Fruit fly (Drosophila melanogaster) whole organism, embryonic: ENCODE measurements around the gene CG32278.

Experiments
- Aef1 ChIP-seq: fragments of 200-800 bp; sonication (Bioruptor generic); IDR thresholded peaks from 3 replicates; pipeline ENCODE4 v1.3.6; 2022; ENCODE audit warnings: missing biosample characterization, missing genetic modification characterization
- CG12104 ChIP-seq: fragments of 200-800 bp; sonication (Bioruptor generic); optimal IDR thresholded peaks from 3 replicates; lab custom pipeline; 2016; ENCODE audit warnings: missing biosample characterization, missing genetic modification characterization
- CG1233 ChIP-seq: fragments of 200-800 bp; sonication (Bioruptor generic); optimal IDR thresholded peaks from 4 replicates; lab custom pipeline; 2018; ENCODE audit warnings: missing biosample characterization, mild to moderate bottlenecking, missing genetic modification characterization
- CG12659 ChIP-seq: fragments of 200-800 bp; sonication (Bioruptor generic); optimal IDR thresholded peaks from 3 replicates; lab custom pipeline; 2017; ENCODE audit warnings: mild to moderate bottlenecking, missing biosample characterization, missing genetic modification reagents, missing genetic modification characterization
- CG14014 ChIP-seq: fragments of 200-800 bp; sonication (Bioruptor generic); IDR thresholded peaks from 2 replicates; pipeline ENCODE4 v1.3.6; 2022; ENCODE audit warnings: missing biosample characterization, missing genetic modification characterization
- CG14441 ChIP-seq: fragments of 200-800 bp; sonication (Bioruptor generic); IDR thresholded peaks from 2 replicates; pipeline ENCODE4 v1.3.6; 2022; ENCODE audit warnings: missing biosample characterization, missing genetic modification characterization
- CG15269 ChIP-seq: fragments of 200-800 bp; sonication (Bioruptor generic); optimal IDR thresholded peaks from 2 replicates; lab custom pipeline; 2018; ENCODE audit warnings: missing biosample characterization, mild to moderate bottlenecking, missing genetic modification characterization, moderate library complexity
- CG1529 ChIP-seq: fragments of 200-800 bp; sonication (Bioruptor generic); optimal IDR thresholded peaks from 3 replicates; lab custom pipeline; 2018; ENCODE audit warnings: missing biosample characterization, missing genetic modification characterization
- CG17186 ChIP-seq: fragments of 200-800 bp; sonication (Bioruptor generic); optimal IDR thresholded peaks from 3 replicates; lab custom pipeline; 2017; ENCODE audit warnings: missing biosample characterization, missing genetic modification reagents, missing genetic modification characterization
- CG17359 ChIP-seq: fragments of 200-800 bp; sonication (Bioruptor generic); optimal IDR thresholded peaks from 3 replicates; lab custom pipeline; 2018; ENCODE audit warnings: missing biosample characterization, mild to moderate bottlenecking, missing genetic modification characterization, moderate library complexity
- CG17568 ChIP-seq: fragments of 200-800 bp; sonication (Bioruptor generic); optimal IDR thresholded peaks from 2 replicates; lab custom pipeline; 2018; ENCODE audit warnings: missing biosample characterization, mild to moderate bottlenecking, missing genetic modification characterization, moderate library complexity
- CG17829 ChIP-seq: fragments of 200-800 bp; optimal IDR thresholded peaks from 2 replicates; lab custom pipeline; 2019; ENCODE audit warnings: missing biosample characterization, mild to moderate bottlenecking, missing genetic modification characterization, moderate library complexity
- CG18599 ChIP-seq: fragments of 200-800 bp; sonication (Bioruptor generic); optimal IDR thresholded peaks from 3 replicates; lab custom pipeline; 2017; ENCODE audit warnings: missing biosample characterization, missing genetic modification characterization, mild to moderate bottlenecking, moderate library complexity, missing genetic modification reagents
- CG2199 ChIP-seq: fragments of 200-800 bp; sonication (Bioruptor generic); IDR thresholded peaks from 3 replicates; pipeline ENCODE4 v1.3.6; 2022; ENCODE audit warnings: missing biosample characterization, missing genetic modification characterization
- CG30020 ChIP-seq: fragments of 200-800 bp; optimal IDR thresholded peaks from 2 replicates; lab custom pipeline; 2019; ENCODE audit warnings: missing biosample characterization, mild to moderate bottlenecking, missing genetic modification characterization, moderate library complexity
- CG3065 ChIP-seq: fragments of 200-800 bp; sonication (Bioruptor generic); optimal IDR thresholded peaks from 2 replicates; lab custom pipeline; 2016; ENCODE audit warnings: missing biosample characterization, missing genetic modification characterization
- CG3726 ChIP-seq: fragments of 200-800 bp; sonication (Bioruptor generic); IDR thresholded peaks from 3 replicates; pipeline ENCODE4, ENCODE4 v1.3.6; 2022; ENCODE audit warnings: missing biosample characterization, missing genetic modification characterization
- CG6813 ChIP-seq: fragments of 200-800 bp; sonication (Bioruptor generic); optimal IDR thresholded peaks from 2 replicates; lab custom pipeline; 2017; ENCODE audit warnings: missing biosample characterization, missing genetic modification characterization, mild to moderate bottlenecking, moderate library complexity, missing genetic modification reagents
- CG7963 ChIP-seq: fragments of 200-800 bp; sonication (Bioruptor generic); IDR thresholded peaks from 3 replicates; pipeline ENCODE4 v1.3.6; 2022; ENCODE audit warnings: missing biosample characterization, missing genetic modification characterization; ENCODE audit not compliant: partially characterized antibody
- CG8089 ChIP-seq: fragments of 200-800 bp; sonication (Bioruptor generic); optimal IDR thresholded peaks from 3 replicates; lab custom pipeline; 2016; ENCODE audit warnings: missing biosample characterization, missing genetic modification characterization
- CG8924 ChIP-seq: fragments of 200-800 bp; optimal IDR thresholded peaks from 3 replicates; lab custom pipeline; 2019; ENCODE audit warnings: missing biosample characterization, mild to moderate bottlenecking, missing genetic modification characterization, moderate library complexity
- Ets97D ChIP-seq: fragments of 200-800 bp; sonication (Bioruptor generic); optimal IDR thresholded peaks from 3 replicates; lab custom pipeline; 2016; ENCODE audit warnings: missing biosample characterization, missing genetic modification characterization
- Gsc ChIP-seq: fragments of 200-800 bp; sonication (Bioruptor generic); IDR thresholded peaks from 2 replicates; pipeline ENCODE4 v1.3.6; 2022; ENCODE audit warnings: missing biosample characterization, missing genetic modification characterization
- HHEX ChIP-seq: fragments of 200-800 bp; sonication (Bioruptor generic); optimal IDR thresholded peaks from 3 replicates; lab custom pipeline; 2017; ENCODE audit warnings: missing biosample characterization, mild to moderate bottlenecking, missing genetic modification characterization, missing genetic modification reagents
- Hey ChIP-seq: fragments of 200-800 bp; sonication (Bioruptor generic); optimal IDR thresholded peaks from 3 replicates; lab custom pipeline; 2018; ENCODE audit warnings: missing biosample characterization, mild to moderate bottlenecking, missing genetic modification characterization
- HmgD ChIP-seq: fragments of 200-800 bp; sonication (Bioruptor generic); optimal IDR thresholded peaks from 3 replicates; lab custom pipeline; 2016; ENCODE audit warnings: missing biosample characterization, missing genetic modification characterization
- MTF-1 ChIP-seq: fragments of 200-800 bp; sonication (Bioruptor generic); optimal IDR thresholded peaks from 2 replicates; lab custom pipeline; 2018; ENCODE audit warnings: missing biosample characterization, mild to moderate bottlenecking, missing genetic modification characterization, borderline replicate concordance
- NC2β ChIP-seq: fragments of 200-800 bp; sonication (Bioruptor generic); optimal IDR thresholded peaks from 2 replicates; lab custom pipeline; 2016; ENCODE audit warnings: missing biosample characterization, missing genetic modification characterization
- Oaz ChIP-seq: fragments of 200-800 bp; sonication (Bioruptor generic); IDR thresholded peaks from 2 replicates; pipeline ENCODE4 v1.3.6; 2022; ENCODE audit warnings: missing biosample characterization, missing genetic modification characterization
- ab ChIP-seq: fragments of 200-800 bp; sonication (Bioruptor generic); optimal IDR thresholded peaks from 2 replicates; lab custom pipeline; 2016; ENCODE audit warnings: missing biosample characterization, missing genetic modification characterization
- abd-A ChIP-seq: fragments of 200-800 bp; sonication (Bioruptor generic); optimal IDR thresholded peaks from 3 replicates; lab custom pipeline; 2019; ENCODE audit warnings: missing biosample characterization, mild to moderate bottlenecking, missing genetic modification characterization, moderate library complexity
- bbx ChIP-seq: fragments of 200-800 bp; sonication (Bioruptor generic); IDR thresholded peaks from 2 replicates; pipeline ENCODE4 v1.3.6; 2022; ENCODE audit warnings: missing biosample characterization, missing genetic modification characterization; ENCODE audit not compliant: partially characterized antibody
- bcd ChIP-seq: fragments of 200-800 bp; sonication (Bioruptor generic); optimal IDR thresholded peaks from 2 replicates; lab custom pipeline; 2017; ENCODE audit warnings: missing biosample characterization, mild to moderate bottlenecking, missing genetic modification characterization
- fru ChIP-seq: fragments of >200 bp; optimal IDR thresholded peaks from 2 replicates; lab custom pipeline; 2017
- grau ChIP-seq: fragments of 200-800 bp; optimal IDR thresholded peaks from 3 replicates; lab custom pipeline; 2019; ENCODE audit warnings: missing biosample characterization, mild to moderate bottlenecking, missing genetic modification characterization, moderate library complexity
- grn ChIP-seq: fragments of 200-800 bp; sonication (Bioruptor generic); optimal IDR thresholded peaks from 3 replicates; lab custom pipeline; 2017; ENCODE audit warnings: missing biosample characterization, missing genetic modification characterization
- h ChIP-seq: fragments of >200 bp; optimal IDR thresholded peaks from 2 replicates; lab custom pipeline; 2017
- hbn ChIP-seq: fragments of 200-800 bp; sonication (Bioruptor generic); IDR thresholded peaks from 2 replicates; pipeline ENCODE4 v1.3.6; 2022; ENCODE audit warnings: missing biosample characterization, missing genetic modification characterization; ENCODE audit not compliant: partially characterized antibody
- hkb ChIP-seq, 2 experiments: fragments of 200-800 bp in 1 of 2; fragments of >200 bp in 1 of 2; sonication (Bioruptor generic) in 1 of 2; IDR thresholded peaks in 1 of 2; optimal IDR thresholded peaks in 1 of 2; 2 replicates each; pipeline versions ENCODE4 v1.3.6 to Lab custom; 2017 to 2022; ENCODE audit warnings: missing biosample characterization in 1 of 2, missing genetic modification characterization in 1 of 2
- inv ChIP-seq: fragments of 200-800 bp; sonication (Bioruptor generic); IDR thresholded peaks from 2 replicates; pipeline ENCODE4 v1.3.6; 2022; ENCODE audit warnings: missing biosample characterization, missing genetic modification characterization; ENCODE audit not compliant: partially characterized antibody
- lbe ChIP-seq: fragments of 200-800 bp; sonication (Bioruptor generic); optimal IDR thresholded peaks from 2 replicates; lab custom pipeline; 2016; ENCODE audit warnings: missing biosample characterization, mild to moderate bottlenecking, missing genetic modification characterization
- nerfin-1 ChIP-seq: fragments of 200-800 bp; sonication (Bioruptor generic); optimal IDR thresholded peaks from 3 replicates; lab custom pipeline; 2019; ENCODE audit warnings: missing biosample characterization, mild to moderate bottlenecking, missing genetic modification characterization, moderate library complexity
- phol ChIP-seq: fragments of 200-800 bp; sonication (Bioruptor generic); optimal IDR thresholded peaks from 3 replicates; lab custom pipeline; 2018; ENCODE audit warnings: missing biosample characterization, mild to moderate bottlenecking, missing genetic modification characterization, moderate library complexity
- sc ChIP-seq, 3 experiments: fragments of >200 bp in 2 of 3; fragments of 200-800 bp in 1 of 3; sonication (Bioruptor generic) in 1 of 3; optimal IDR thresholded peaks; 2 replicates in 2 of 3; 3 replicates in 1 of 3; lab custom pipeline; 2017; ENCODE audit warnings: mild to moderate bottlenecking in 1 of 3, missing biosample characterization in 1 of 3, missing genetic modification characterization in 1 of 3, missing genetic modification reagents in 1 of 3
- sens ChIP-seq: fragments of 200-800 bp; sonication (Bioruptor generic); peaks from one replicate; lab custom pipeline; 2016; ENCODE audit warnings: missing biosample characterization, missing genetic modification characterization
- so ChIP-seq: fragments of 200-800 bp; sonication (Bioruptor generic); IDR thresholded peaks from 3 replicates; pipeline ENCODE4 v1.3.6; 2022; ENCODE audit warnings: missing biosample characterization, missing genetic modification characterization
- sob ChIP-seq: fragments of 200-800 bp; sonication (Bioruptor generic); IDR thresholded peaks from 2 replicates; pipeline ENCODE4 v1.3.6; 2022; ENCODE audit warnings: missing biosample characterization, missing genetic modification characterization
- tap ChIP-seq: fragments of 200-800 bp; optimal IDR thresholded peaks from 3 replicates; lab custom pipeline; 2019; ENCODE audit warnings: missing biosample characterization, mild to moderate bottlenecking, missing genetic modification characterization, moderate library complexity
- vfl ChIP-seq: fragments of 200-800 bp; sonication (Bioruptor generic); optimal IDR thresholded peaks from 2 replicates; lab custom pipeline; 2016; ENCODE audit warnings: missing biosample characterization, missing genetic modification characterization
- vnd ChIP-seq: fragments of 200-800 bp; sonication (Bioruptor generic); IDR thresholded peaks from 3 replicates; pipeline ENCODE4 v1.3.6; 2022; ENCODE audit warnings: missing biosample characterization, missing genetic modification characterization; ENCODE audit not compliant: partially characterized antibody

The CG32278 gene

dm6 chr3L:3179474-3179873 lies 10.4 kb downstream of the CG32278 start (continued):
- TF ChIP-seq CG2199 (GFP tag; lab: Robert Waterston, UW) = peak; percentile 77; the same call in 1 of the 3 replicates
- peak; percentile 91 for TF ChIP-seq CG15269 (tag; lab: Kevin White, UChicago)
- TF ChIP-seq HHEX (GFP tag; lab: Kevin White, UChicago) = peak; percentile 89
- peak; percentile 68 for TF ChIP-seq CG3065 (GFP tag; lab: Kevin White, UChicago)
- no peak for TF ChIP-seq fru (lab: Kevin White, UChicago)
- TF ChIP-seq CG14014 (GFP tag; lab: Robert Waterston, UW) = peak; percentile 89
- peak; percentile 87 for TF ChIP-seq grau
- TF ChIP-seq bcd (GFP tag; lab: Kevin White, UChicago) = peak; percentile 88
- no peak for TF ChIP-seq abd-A (tag; lab: Kevin White, UChicago)
- TF ChIP-seq CG17186 (GFP tag; lab: Kevin White, UChicago) = peak; percentile 18
- no peak for TF ChIP-seq CG30020 (tag; lab: Kevin White, UChicago)
- TF ChIP-seq Oaz = peak; percentile 67
- TF ChIP-seq Ets97D = peak; percentile 46
- TF ChIP-seq vfl (GFP tag; lab: Kevin White, UChicago) = peak; percentile 80
- peak; percentile 61 for TF ChIP-seq CG8089 (GFP tag; lab: Kevin White, UChicago)
- peak; percentile 79 for TF ChIP-seq CG6813 (GFP tag; lab: Kevin White, UChicago)
- no peak for TF ChIP-seq CG17359 (tag; lab: Kevin White, UChicago)
- TF ChIP-seq CG1529 (GFP tag; lab: Kevin White, UChicago) = peak; percentile 62
- TF ChIP-seq sc (optimal IDR thresholded peaks at IDR 0.05; lab: Kevin White, UChicago) = no peak
- peak; percentile 50 for TF ChIP-seq sc (GFP tag; optimal IDR thresholded peaks at IDR 0.05; lab: Kevin White, UChicago)
- TF ChIP-seq Gsc (GFP tag; lab: Robert Waterston, UW) = peak; percentile 57; the same call in 1 of the 2 replicates
- no peak for TF ChIP-seq bbx (GFP tag; lab: Robert Waterston, UW)
- peak; percentile 91 for TF ChIP-seq CG18599 (GFP tag; lab: Kevin White, UChicago)
- TF ChIP-seq ab (GFP tag; lab: Kevin White, UChicago) = peak; percentile 46
- peak; percentile 88 for TF ChIP-seq tap (tag; lab: Kevin White, UChicago)
- TF ChIP-seq hkb (optimal IDR thresholded peaks at IDR 0.05; lab: Kevin White, UChicago) = no peak
- peak; percentile 95 for TF ChIP-seq hkb (GFP tag; IDR thresholded peaks at IDR 0.05; lab: Robert Waterston, UW)
- peak; percentile 52 for TF ChIP-seq nerfin-1 (tag; lab: Kevin White, UChicago)
- TF ChIP-seq hbn (GFP tag; lab: Robert Waterston, UW) = no peak
- TF ChIP-seq CG14441 = peak; percentile 93
- peak; percentile 70 for TF ChIP-seq CG12104 (GFP tag; lab: Kevin White, UChicago)
- no peak for TF ChIP-seq HmgD (GFP tag; lab: Kevin White, UChicago)
- peak; percentile 84 for TF ChIP-seq CG8924
- peak; percentile 97 for TF ChIP-seq sens (GFP tag; lab: Kevin White, UChicago)
- TF ChIP-seq CG3726 (GFP tag; lab: Robert Waterston, UW) = peak; percentile 85
- TF ChIP-seq lbe (GFP tag; lab: Kevin White, UChicago) = peak; percentile 88
- TF ChIP-seq sob (GFP tag; lab: Robert Waterston, UW) = peak; percentile 89
- TF ChIP-seq Hey (tag; lab: Kevin White, UChicago) = no peak
- no peak for TF ChIP-seq grn (GFP tag; lab: Kevin White, UChicago)
- peak; percentile 89 for TF ChIP-seq CG17829
- TF ChIP-seq phol (tag; lab: Kevin White, UChicago) = peak; percentile 87
- TF ChIP-seq inv (GFP tag; lab: Robert Waterston, UW) = no peak
- TF ChIP-seq vnd = no peak
- TF ChIP-seq Aef1 (GFP tag; lab: Robert Waterston, UW) = peak; percentile 84
- TF ChIP-seq NC2β = peak; percentile 52
- TF ChIP-seq so (GFP tag; lab: Robert Waterston, UW) = peak; percentile 70; the same call in 2 of the 3 replicates
- TF ChIP-seq CG1233 (GFP tag; lab: Kevin White, UChicago) = peak; percentile 89
- no peak for TF ChIP-seq CG7963 (GFP tag; lab: Robert Waterston, UW)
- peak; percentile 81 for TF ChIP-seq CG12659 (GFP tag; lab: Kevin White, UChicago)
- peak; percentile 75 for TF ChIP-seq MTF-1 (GFP tag; lab: Kevin White, UChicago)
- no peak for TF ChIP-seq h
- TF ChIP-seq CG17568 (GFP tag; lab: Kevin White, UChicago) = no peak
